Worm (Caenorhabditis elegans) whole organism, early embryonic: ENCODE measurements around the gene F46G10.2.
A peak's percentile ranks its signal among the peaks of the same experiment; 100 is the strongest.

ENCODE experiments used
- B0310.2 ChIP-seq: sonication (generic microtip); optimal IDR thresholded peaks from 2 replicates; lab custom pipeline; 2016; ENCODE audit warnings: mild to moderate bottlenecking, missing genetic modification characterization, missing compliant biosample characterization
- F13C5.2 ChIP-seq: sonication (generic microtip); optimal IDR thresholded peaks from 2 replicates; lab custom pipeline; 2017; ENCODE audit warnings: mild to moderate bottlenecking, missing genetic modification characterization, inconsistent platforms, missing compliant biosample characterization
- aly-1 ChIP-seq: sonication (generic microtip); optimal IDR thresholded peaks from 2 replicates; lab custom pipeline; 2016; ENCODE audit warnings: missing genetic modification characterization, missing compliant biosample characterization
- ama-1 ChIP-seq: fragments of 150-350 bp; optimal IDR thresholded peaks from 2 replicates; lab custom pipeline; 2014
- ceh-13 ChIP-seq: fragments of 200-800 bp; sonication (Bioruptor generic); optimal IDR thresholded peaks from 2 replicates; lab custom pipeline; 2018; ENCODE audit warnings: mild to moderate bottlenecking, missing genetic modification characterization, missing compliant biosample characterization
- ceh-36 ChIP-seq: sonication (generic microtip); optimal IDR thresholded peaks from 2 replicates; lab custom pipeline; 2016; ENCODE audit warnings: missing genetic modification characterization, inconsistent platforms, missing compliant biosample characterization
- ets-7 ChIP-seq: sonication (generic microtip); optimal IDR thresholded peaks from 2 replicates; lab custom pipeline; 2016; ENCODE audit warnings: missing genotype, missing genetic modification characterization, missing compliant biosample characterization
- flt-1 ChIP-seq: fragments of 200-800 bp; sonication (Bioruptor generic); IDR thresholded peaks from 2 replicates; pipeline ENCODE4 v1.3.6; 2022; ENCODE audit warnings: missing genetic modification characterization, missing compliant biosample characterization
- hmbx-1 ChIP-seq: sonication (generic microtip); optimal IDR thresholded peaks from 2 replicates; lab custom pipeline; 2016; ENCODE audit warnings: mild to moderate bottlenecking, missing genetic modification characterization, missing compliant biosample characterization
- hmg-4 ChIP-seq: fragments of 200-800 bp; sonication (Bioruptor generic); optimal IDR thresholded peaks from 2 replicates; lab custom pipeline; 2018; ENCODE audit warnings: mild to moderate bottlenecking, missing genetic modification characterization, missing compliant biosample characterization
- hnd-1 ChIP-seq: sonication (generic microtip); optimal IDR thresholded peaks from 2 replicates; lab custom pipeline; 2016; ENCODE audit warnings: missing genetic modification characterization, missing compliant biosample characterization
- pes-1 ChIP-seq: fragments of 200-800 bp; sonication (Bioruptor generic); IDR thresholded peaks from 2 replicates; pipeline ENCODE4 v1.3.6; 2022; ENCODE audit warnings: missing genetic modification reagents, missing genetic modification characterization, missing compliant biosample characterization
- scrt-1 ChIP-seq: fragments of 200-800 bp; sonication (Bioruptor generic); IDR thresholded peaks from 2 replicates; pipeline ENCODE4 v1.3.6; 2022; ENCODE audit warnings: missing genetic modification characterization, missing compliant biosample characterization
- sea-1 ChIP-seq: fragments of 200-800 bp; sonication (Bioruptor generic); conservative IDR thresholded peaks from 2 replicates; pipeline ENCODE4 v1.3.6; 2022; ENCODE audit warnings: missing genetic modification characterization, missing compliant biosample characterization
- tbx-11 ChIP-seq: fragments of 200-800 bp; sonication (Bioruptor generic); IDR thresholded peaks from 2 replicates; pipeline ENCODE4 v1.3.6; 2022; ENCODE audit warnings: missing genetic modification characterization, missing compliant biosample characterization
- tbx-37 ChIP-seq: fragments of 200-800 bp; sonication (Bioruptor generic); conservative IDR thresholded peaks from 2 replicates; pipeline ENCODE4 v1.3.6; 2022; ENCODE audit warnings: missing genetic modification reagents, missing genetic modification characterization, missing compliant biosample characterization
- tra-4 ChIP-seq: sonication (generic microtip); optimal IDR thresholded peaks from 2 replicates; lab custom pipeline; 2017; ENCODE audit warnings: missing genetic modification characterization, missing compliant biosample characterization

F46G10.2 gene

ce11 chrX:13305779-13306178 lies 17.0 kb upstream of the F46G10.2 start, which contains the start of gene srd-43:
Gene srd-43 (minus strand): TSS chrX:13305844.
- no peak for TF ChIP-seq F13C5.2 (tag; lab: Kevin White, UChicago)
- TF ChIP-seq aly-1 (tag; lab: Kevin White, UChicago): no peak
- no peak for TF ChIP-seq hnd-1
- TF ChIP-seq hmbx-1 (tag; lab: Kevin White, UChicago): no peak
- TF ChIP-seq B0310.2: no peak
- no peak for TF ChIP-seq sea-1 (GFP tag; lab: Robert Waterston, UW)
- no peak for TF ChIP-seq flt-1
- TF ChIP-seq ceh-13 (GFP tag; lab: Kevin White, UChicago): no peak
- TF ChIP-seq hmg-4 (GFP tag; lab: Kevin White, UChicago): no peak
- no peak for TF ChIP-seq tbx-37 (GFP tag; lab: Robert Waterston, UW)
- TF ChIP-seq pes-1: no peak
- no peak for TF ChIP-seq ceh-36 (tag; lab: Kevin White, UChicago)
- TF ChIP-seq tra-4: no peak
- TF ChIP-seq ama-1: no peak
- TF ChIP-seq tbx-11 (GFP tag; lab: Robert Waterston, UW): no peak
- no peak for TF ChIP-seq scrt-1
- TF ChIP-seq ets-7 (tag; lab: Kevin White, UChicago): no peak

ce11 chrX:13306869-13307446 lies 15.8 kb upstream of the F46G10.2 start:
- TF ChIP-seq pes-1: peak; percentile 95
- peak; percentile 97 for TF ChIP-seq tbx-11 (GFP tag; lab: Robert Waterston, UW)
- TF ChIP-seq hnd-1: peak; percentile 89
- TF ChIP-seq sea-1 (GFP tag; lab: Robert Waterston, UW): peak; percentile 93
- peak; percentile 95 for TF ChIP-seq tbx-37 (GFP tag; lab: Robert Waterston, UW)
- peak; percentile 85 for TF ChIP-seq aly-1 (tag; lab: Kevin White, UChicago)
- peak; percentile 95 for TF ChIP-seq scrt-1
- TF ChIP-seq ceh-13 (GFP tag; lab: Kevin White, UChicago): peak; percentile 92
- TF ChIP-seq F13C5.2 (tag; lab: Kevin White, UChicago): peak; percentile 94
- peak; percentile 95 for TF ChIP-seq flt-1
- peak; percentile 90 for TF ChIP-seq tra-4
- peak; percentile 86 for TF ChIP-seq hmbx-1 (tag; lab: Kevin White, UChicago)
- TF ChIP-seq hmg-4 (GFP tag; lab: Kevin White, UChicago): no peak
- TF ChIP-seq ets-7 (tag; lab: Kevin White, UChicago): peak; percentile 73
- no peak for TF ChIP-seq ama-1
- TF ChIP-seq B0310.2: peak; percentile 80
- TF ChIP-seq ceh-36 (tag; lab: Kevin White, UChicago): peak; percentile 94

- TF ChIP-seq B0310.2 (no peak), pes-1 (0 out of 2 replicates have a peak, but pooled peaks have one; percentile 21), ceh-13 (GFP tag; lab: Kevin White, UChicago) (no peak), aly-1 (tag; lab: Kevin White, UChicago) (no peak), scrt-1 (no peak), ama-1 (no peak), flt-1 (no peak)
These were observed 14.9 kb upstream of the F46G10.2 start for ce11 chrX:13307852-13308251.

ce11 chrX:13308745-13309144 lies 14.0 kb upstream of the F46G10.2 start, which contains the start of gene srxa-8:
Gene srxa-8 (minus strand): TSS chrX:13308845.
- TF ChIP-seq aly-1 (tag; lab: Kevin White, UChicago): no peak
- no peak for TF ChIP-seq ceh-36 (tag; lab: Kevin White, UChicago)
- TF ChIP-seq B0310.2: no peak

- TF ChIP-seq tbx-11 (GFP tag; lab: Robert Waterston, UW) (no peak), B0310.2 (no peak), tbx-37 (GFP tag; lab: Robert Waterston, UW) (no peak), tra-4 (no peak), hmg-4 (GFP tag; lab: Kevin White, UChicago) (no peak)
These were observed 12.0 kb upstream of the F46G10.2 start for ce11 chrX:13310763-13311162.

- TF ChIP-seq ceh-13 (GFP tag; lab: Kevin White, UChicago) (no peak), tbx-37 (GFP tag; lab: Robert Waterston, UW) (no peak), tra-4 (no peak), scrt-1 (no peak), aly-1 (tag; lab: Kevin White, UChicago) (no peak), B0310.2 (no peak)
These were observed 10.9 kb upstream of the F46G10.2 start, which contains the start of gene F46G10.1 for ce11 chrX:13311641-13312423. Gene F46G10.1 (minus strand): TSS chrX:13311755.

- TF ChIP-seq flt-1: no peak
- TF ChIP-seq hmbx-1 (tag; lab: Kevin White, UChicago): no peak
- TF ChIP-seq ama-1: no peak
- no peak for TF ChIP-seq B0310.2
These were observed 7.7 kb upstream of the F46G10.2 start for ce11 chrX:13315093-13315492.

- TF ChIP-seq aly-1 (tag; lab: Kevin White, UChicago): no peak
- TF ChIP-seq ama-1: no peak
- TF ChIP-seq B0310.2: no peak
- TF ChIP-seq sea-1 (GFP tag; lab: Robert Waterston, UW): no peak
- TF ChIP-seq hmbx-1 (tag; lab: Kevin White, UChicago): no peak
- no peak for TF ChIP-seq hmg-4 (GFP tag; lab: Kevin White, UChicago)
- no peak for TF ChIP-seq ceh-36 (tag; lab: Kevin White, UChicago)
- no peak for TF ChIP-seq F13C5.2 (tag; lab: Kevin White, UChicago)
These were observed 5.2 kb upstream of the F46G10.2 start for ce11 chrX:13317532-13317931.
